Fruit fly (Drosophila melanogaster) whole organism, embryonic: ENCODE data around the gene CG8176.
A peak's percentile ranks its signal among the peaks of the same experiment; 100 is the strongest.

Experiments
- CG10209 ChIP-seq: fragments of 200-800 bp; sonication (Bioruptor generic); optimal IDR thresholded peaks from 3 replicates; lab custom pipeline; 2017; ENCODE audit warnings: missing biosample characterization, mild to moderate bottlenecking, missing genetic modification characterization, missing genetic modification reagents
- CG10462 ChIP-seq: fragments of 200-800 bp; sonication (Bioruptor generic); optimal IDR thresholded peaks from 2 replicates; lab custom pipeline; 2016; ENCODE audit warnings: missing biosample characterization, missing genetic modification characterization
- CG10565 ChIP-seq: fragments of 200-800 bp; sonication (Bioruptor generic); optimal IDR thresholded peaks from 3 replicates; lab custom pipeline; 2016; ENCODE audit warnings: missing biosample characterization, mild to moderate bottlenecking, missing genetic modification characterization
- CG10959 ChIP-seq: fragments of 200-800 bp; sonication (Bioruptor generic); IDR thresholded peaks from 2 replicates; pipeline ENCODE4 v1.3.6; 2022; ENCODE audit warnings: missing biosample characterization, missing genetic modification characterization
- CG12236 ChIP-seq: fragments of 200-800 bp; sonication (Bioruptor generic); optimal IDR thresholded peaks from 2 replicates; lab custom pipeline; 2016; ENCODE audit warnings: missing biosample characterization, missing genetic modification characterization
- CG12299 ChIP-seq: fragments of 200-800 bp; sonication (Bioruptor generic); optimal IDR thresholded peaks from 2 replicates; lab custom pipeline; 2018; ENCODE audit warnings: missing biosample characterization, mild to moderate bottlenecking, missing genetic modification characterization
- CG1603 ChIP-seq: fragments of 200-800 bp; sonication (Bioruptor generic); optimal IDR thresholded peaks from 2 replicates; lab custom pipeline; 2019; ENCODE audit warnings: missing biosample characterization, mild to moderate bottlenecking, missing genetic modification characterization, moderate library complexity
- CG16815 ChIP-seq: fragments of 200-800 bp; sonication (Bioruptor generic); optimal IDR thresholded peaks from 3 replicates; lab custom pipeline; 2017; ENCODE audit warnings: missing biosample characterization, mild to moderate bottlenecking, missing genetic modification characterization
- CG17912 ChIP-seq: fragments of 200-800 bp; sonication (Bioruptor generic); optimal IDR thresholded peaks from 2 replicates; lab custom pipeline; 2018; ENCODE audit warnings: missing biosample characterization, mild to moderate bottlenecking, missing genetic modification characterization
- CG1792 ChIP-seq: fragments of 200-800 bp; sonication (Bioruptor generic); optimal IDR thresholded peaks from 2 replicates; lab custom pipeline; 2016; ENCODE audit warnings: missing biosample characterization, missing genetic modification characterization
- CG2199 ChIP-seq: fragments of 200-800 bp; sonication (Bioruptor generic); IDR thresholded peaks from 3 replicates; pipeline ENCODE4 v1.3.6; 2022; ENCODE audit warnings: missing biosample characterization, missing genetic modification characterization
- CG31388 ChIP-seq: fragments of 200-800 bp; sonication (Bioruptor generic); optimal IDR thresholded peaks from 2 replicates; lab custom pipeline; 2016; ENCODE audit warnings: missing biosample characterization, missing genetic modification characterization
- CG3163 ChIP-seq: fragments of 200-800 bp; sonication (Bioruptor generic); optimal IDR thresholded peaks from 3 replicates; lab custom pipeline; 2016; ENCODE audit warnings: missing biosample characterization, missing genetic modification characterization
- CG5180 ChIP-seq: fragments of 200-800 bp; sonication (Bioruptor generic); optimal IDR thresholded peaks from 3 replicates; lab custom pipeline; 2017; ENCODE audit warnings: missing biosample characterization, missing genetic modification characterization, mild to moderate bottlenecking, moderate library complexity, missing genetic modification reagents
- CG6854 ChIP-seq: fragments of 200-800 bp; sonication (Bioruptor generic); optimal IDR thresholded peaks from 3 replicates; lab custom pipeline; 2017; ENCODE audit warnings: missing biosample characterization, mild to moderate bottlenecking, missing genetic modification characterization
- CG7963 ChIP-seq: fragments of 200-800 bp; sonication (Bioruptor generic); IDR thresholded peaks from 3 replicates; pipeline ENCODE4 v1.3.6; 2022; ENCODE audit warnings: missing biosample characterization, missing genetic modification characterization; ENCODE audit not compliant: partially characterized antibody
- CG8290 ChIP-seq, 3 experiments: fragments of 200-800 bp; sonication (Bioruptor generic); optimal IDR thresholded peaks; 2 replicates each; lab custom pipeline; 2016 to 2019; ENCODE audit warnings: missing biosample characterization in 3 of 3, missing genetic modification characterization in 3 of 3, mild to moderate bottlenecking in 2 of 3, moderate library complexity in 1 of 3
- CG8388 ChIP-seq: fragments of 200-800 bp; sonication (Bioruptor generic); optimal IDR thresholded peaks from 2 replicates; lab custom pipeline; 2019; ENCODE audit warnings: missing biosample characterization, mild to moderate bottlenecking, missing genetic modification characterization, moderate library complexity
- CG9727 ChIP-seq: fragments of 200-800 bp; sonication (Bioruptor generic); optimal IDR thresholded peaks from 3 replicates; lab custom pipeline; 2017; ENCODE audit warnings: missing biosample characterization, mild to moderate bottlenecking, missing genetic modification characterization
- Chrac-16 ChIP-seq: fragments of 200-800 bp; sonication (Bioruptor generic); optimal IDR thresholded peaks from 3 replicates; lab custom pipeline; 2016; ENCODE audit warnings: missing biosample characterization, missing genetic modification characterization
- Deaf1 ChIP-seq: fragments of 200-800 bp; optimal IDR thresholded peaks from 3 replicates; lab custom pipeline; 2019; ENCODE audit warnings: missing biosample characterization, mild to moderate bottlenecking, missing genetic modification characterization, moderate library complexity
- E2f1 ChIP-seq: fragments of 200-800 bp; sonication (Bioruptor generic); IDR thresholded peaks from 2 replicates; pipeline ENCODE4 v1.3.6; 2022; ENCODE audit warnings: missing biosample characterization, missing genetic modification characterization
- Gsc ChIP-seq: fragments of 200-800 bp; sonication (Bioruptor generic); IDR thresholded peaks from 2 replicates; pipeline ENCODE4 v1.3.6; 2022; ENCODE audit warnings: missing biosample characterization, missing genetic modification characterization
- HLH4C ChIP-seq: fragments of 200-800 bp; sonication (Bioruptor generic); IDR thresholded peaks from 3 replicates; pipeline ENCODE4 v1.3.6; 2022; ENCODE audit warnings: missing biosample characterization, missing genetic modification characterization; ENCODE audit not compliant: partially characterized antibody
- Lhr ChIP-seq: fragments of 200-800 bp; sonication (Bioruptor generic); optimal IDR thresholded peaks from 3 replicates; lab custom pipeline; 2017; ENCODE audit warnings: mild to moderate bottlenecking, missing biosample characterization, missing genetic modification reagents, missing genetic modification characterization
- Lpt ChIP-seq: fragments of >200 bp; optimal IDR thresholded peaks from 2 replicates; lab custom pipeline; 2018; ENCODE audit warnings: missing biosample characterization, missing genetic modification characterization
- Nf-YB ChIP-seq: fragments of 200-800 bp; sonication (Bioruptor generic); optimal IDR thresholded peaks from 3 replicates; lab custom pipeline; 2019; ENCODE audit warnings: missing biosample characterization, mild to moderate bottlenecking, missing genetic modification characterization, moderate library complexity
- PHDP ChIP-seq: fragments of 200-800 bp; sonication (Bioruptor generic); optimal IDR thresholded peaks from 3 replicates; lab custom pipeline; 2018; ENCODE audit warnings: missing biosample characterization, mild to moderate bottlenecking, missing genetic modification characterization, moderate library complexity
- Stat92E ChIP-seq, 3 experiments: fragments of >200 bp in 2 of 3; fragments of 200-800 bp in 1 of 3; sonication (Bioruptor generic) in 1 of 3; optimal IDR thresholded peaks; 2 replicates each; lab custom pipeline; 2017 to 2019; ENCODE audit warnings: missing biosample characterization in 3 of 3, missing genetic modification characterization in 3 of 3, mild to moderate bottlenecking in 1 of 3, moderate library complexity in 1 of 3
- TFAM ChIP-seq: fragments of 200-800 bp; sonication (Bioruptor generic); optimal IDR thresholded peaks from 2 replicates; lab custom pipeline; 2017; ENCODE audit warnings: missing biosample characterization, missing genetic modification characterization, inconsistent platforms
- ac ChIP-seq: fragments of 200-800 bp; sonication (Bioruptor generic); optimal IDR thresholded peaks from 3 replicates; lab custom pipeline; 2017; ENCODE audit warnings: missing biosample characterization, mild to moderate bottlenecking, missing genetic modification characterization
- al ChIP-seq: fragments of 200-800 bp; sonication (Bioruptor generic); IDR thresholded peaks from 2 replicates; pipeline ENCODE4 v1.3.6; 2022; ENCODE audit warnings: missing biosample characterization, missing genetic modification characterization
- cas ChIP-seq: fragments of 200-800 bp; sonication (Bioruptor generic); IDR thresholded peaks from 2 replicates; pipeline ENCODE4 v1.3.6; 2022; ENCODE audit warnings: missing biosample characterization, missing genetic modification characterization
- cato ChIP-seq: fragments of 200-800 bp; sonication (Bioruptor generic); optimal IDR thresholded peaks from 2 replicates; lab custom pipeline; 2016; ENCODE audit warnings: missing biosample characterization, missing genetic modification characterization, borderline replicate concordance
- corto ChIP-seq: fragments of 200-800 bp; sonication (Bioruptor generic); optimal IDR thresholded peaks from 2 replicates; lab custom pipeline; 2016; ENCODE audit warnings: missing biosample characterization, mild to moderate bottlenecking, missing genetic modification characterization, moderate library complexity
- dpn ChIP-seq, 2 experiments: fragments of 200-800 bp; sonication (Bioruptor generic); optimal IDR thresholded peaks; 3 replicates each; lab custom pipeline; 2016; ENCODE audit warnings: missing biosample characterization in 2 of 2, missing genetic modification characterization in 2 of 2
- dysf ChIP-seq: fragments of 200-800 bp; sonication (Bioruptor generic); IDR thresholded peaks from 3 replicates; pipeline ENCODE4 v1.3.6; 2022; ENCODE audit warnings: missing biosample characterization, missing genetic modification characterization
- ham ChIP-seq: fragments of 200-800 bp; sonication (Bioruptor generic); IDR thresholded peaks from 2 replicates; pipeline ENCODE4 v1.3.6; 2022; ENCODE audit warnings: missing biosample characterization, missing genetic modification characterization
- hb ChIP-seq: fragments of 200-800 bp; sonication (Bioruptor generic); IDR thresholded peaks from 3 replicates; pipeline ENCODE4 v1.3.6; 2022; ENCODE audit warnings: missing biosample characterization, missing genetic modification characterization; ENCODE audit not compliant: partially characterized antibody
- ind ChIP-seq: fragments of 200-800 bp; sonication (Bioruptor generic); optimal IDR thresholded peaks from 3 replicates; lab custom pipeline; 2016; ENCODE audit warnings: missing biosample characterization, missing genetic modification characterization
- ken ChIP-seq: fragments of 200-800 bp; sonication (Bioruptor generic); IDR thresholded peaks from 3 replicates; pipeline ENCODE4 v1.3.6; 2022; ENCODE audit warnings: missing biosample characterization, missing genetic modification characterization
- kni ChIP-seq: fragments of 200-800 bp; sonication (Bioruptor generic); optimal IDR thresholded peaks from 3 replicates; lab custom pipeline; 2017; ENCODE audit warnings: mild to moderate bottlenecking, missing biosample characterization, missing genetic modification reagents, missing genetic modification characterization
- mld ChIP-seq: fragments of 200-800 bp; sonication (Bioruptor generic); IDR thresholded peaks from 3 replicates; pipeline ENCODE4 v1.3.6; 2022; ENCODE audit warnings: missing biosample characterization, missing genetic modification characterization; ENCODE audit not compliant: partially characterized antibody
- onecut ChIP-seq: fragments of 200-800 bp; sonication (Bioruptor generic); IDR thresholded peaks from 2 replicates; pipeline ENCODE4 v1.3.6; 2022; ENCODE audit warnings: missing biosample characterization, missing genetic modification characterization
- org-1 ChIP-seq: fragments of 200-800 bp; sonication (Bioruptor generic); optimal IDR thresholded peaks from 2 replicates; lab custom pipeline; 2017; ENCODE audit warnings: missing biosample characterization, missing genetic modification characterization
- shn ChIP-seq: fragments of 200-800 bp; sonication (Bioruptor generic); optimal IDR thresholded peaks from 3 replicates; lab custom pipeline; 2016; ENCODE audit warnings: missing biosample characterization, missing genetic modification characterization
- sisA ChIP-seq: fragments of 200-800 bp; sonication (Bioruptor generic); IDR thresholded peaks from 2 replicates; pipeline ENCODE4 v1.3.6; 2022; ENCODE audit warnings: missing biosample characterization, missing genetic modification characterization
- ssp ChIP-seq: fragments of 200-800 bp; sonication (Bioruptor generic); IDR thresholded peaks from 2 replicates; pipeline ENCODE4 v1.3.6; 2022; ENCODE audit warnings: missing biosample characterization, missing genetic modification characterization
- stwl ChIP-seq: fragments of 200-800 bp; sonication (Bioruptor generic); optimal IDR thresholded peaks from 3 replicates; lab custom pipeline; 2018; ENCODE audit warnings: missing biosample characterization, mild to moderate bottlenecking, missing genetic modification characterization, moderate library complexity
- tup ChIP-seq: fragments of 200-800 bp; sonication (Bioruptor generic); optimal IDR thresholded peaks from 2 replicates; lab custom pipeline; 2016; ENCODE audit warnings: missing biosample characterization, mild to moderate bottlenecking, missing genetic modification characterization, moderate library complexity

CG8176 gene

DNA sequence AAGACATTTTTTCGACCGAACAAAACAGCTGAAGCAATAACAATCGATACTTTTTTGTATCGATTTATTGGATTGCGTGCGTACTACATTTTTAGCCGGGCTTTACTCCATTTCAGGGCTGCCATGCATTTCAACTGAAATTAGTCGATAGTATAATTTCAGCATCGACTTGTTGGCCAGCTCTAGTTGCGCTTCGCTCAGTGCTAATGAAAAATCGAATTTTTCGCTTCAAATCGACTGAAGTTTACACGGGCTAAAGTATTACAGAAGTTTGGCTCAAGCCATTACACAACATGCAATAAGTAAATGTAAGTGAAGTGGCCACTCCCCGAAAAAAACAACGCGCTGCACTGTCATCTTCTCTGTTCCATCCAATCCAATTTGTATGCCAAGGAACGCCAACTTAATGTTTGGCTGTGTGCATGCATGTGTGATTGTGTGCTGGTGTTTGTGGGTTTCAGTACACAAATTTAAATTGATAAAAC, at the start of gene CG8176, which contains the start of the genes mRpL47 and Kdm3:
CG8176 (plus strand) TSS at position 148 of the 485 bp plus-strand sequence.
mRpL47 (minus strand) TSS at position 49 of the 485 bp plus-strand sequence.
Kdm3 (plus strand) TSS at position 148 of the 485 bp plus-strand sequence.
- TF ChIP-seq al (no peak), mld (GFP tag; lab: Robert Waterston, UW) (no peak), Stat92E (GFP tag; optimal IDR thresholded peaks at IDR 0.05; lab: Kevin White, UChicago) (peak in 1 of 3 experiments; percentile 54), cas (GFP tag; lab: Robert Waterston, UW) (no peak), Lhr (GFP tag; lab: Kevin White, UChicago) (peak; percentile 86), CG10565 (GFP tag; lab: Kevin White, UChicago) (no peak), CG3163 (peak; percentile 61), cato (GFP tag; lab: Kevin White, UChicago) (no peak), CG10462 (GFP tag; lab: Kevin White, UChicago) (no peak), ken (GFP tag; lab: Robert Waterston, UW) (no peak), Gsc (GFP tag; lab: Robert Waterston, UW) (no peak), org-1 (GFP tag; lab: Kevin White, UChicago) (no peak), onecut (GFP tag; lab: Robert Waterston, UW) (peak; percentile 91), hb (GFP tag; lab: Robert Waterston, UW) (no peak), CG17912 (GFP tag; lab: Kevin White, UChicago) (no peak), PHDP (tag; lab: Kevin White, UChicago) (peak; percentile 1), shn (GFP tag; lab: Kevin White, UChicago) (peak; percentile 79), CG10959 (GFP tag; lab: Robert Waterston, UW) (no peak), corto (GFP tag; lab: Kevin White, UChicago) (no peak), ssp (GFP tag; lab: Robert Waterston, UW) (no peak), CG1792 (GFP tag; lab: Kevin White, UChicago) (peak; percentile 74), CG12236 (no peak), Nf-YB (GFP tag; lab: Kevin White, UChicago) (no peak), Deaf1 (tag; lab: Kevin White, UChicago) (peak; percentile 40), CG8388 (GFP tag; lab: Kevin White, UChicago) (no peak), TFAM (GFP tag; lab: Kevin White, UChicago) (no peak), CG6854 (GFP tag; lab: Kevin White, UChicago) (no peak), ind (GFP tag; lab: Kevin White, UChicago) (peak; percentile 61), CG16815 (GFP tag; lab: Kevin White, UChicago) (no peak), CG9727 (GFP tag; lab: Kevin White, UChicago) (peak; percentile 28), ham (GFP tag; lab: Robert Waterston, UW) (no peak), CG10209 (GFP tag; lab: Kevin White, UChicago) (peak; percentile 15), CG2199 (GFP tag; lab: Robert Waterston, UW) (no peak), CG7963 (GFP tag; lab: Robert Waterston, UW) (no peak), stwl (tag; lab: Kevin White, UChicago) (peak; percentile 70), dpn (GFP tag; optimal IDR thresholded peaks at IDR 0.05; lab: Kevin White, UChicago) (peak; percentile 78), tup (GFP tag; lab: Kevin White, UChicago) (no peak), HLH4C (GFP tag; lab: Robert Waterston, UW) (no peak), ac (no peak), Lpt (GFP tag; lab: Kevin White, UChicago) (no peak), CG31388 (GFP tag; lab: Kevin White, UChicago) (no peak), CG12299 (tag; lab: Kevin White, UChicago) (no peak), sisA (no peak), CG8290 (GFP tag; optimal IDR thresholded peaks at IDR 0.05; lab: Kevin White, UChicago) (no peak), CG8290 (tag; optimal IDR thresholded peaks at IDR 0.05; lab: Kevin White, UChicago) (peak in 1 of 2 experiments; percentile 95), Chrac-16 (GFP tag; lab: Kevin White, UChicago) (peak; percentile 36), kni (GFP tag; lab: Kevin White, UChicago) (no peak), CG5180 (GFP tag; lab: Kevin White, UChicago) (no peak), E2f1 (GFP tag; lab: Robert Waterston, UW) (no peak), CG1603 (peak; percentile 94), dysf (GFP tag; lab: Robert Waterston, UW) (no peak)
